Fruit fly (Drosophila melanogaster) whole organism, prepupa: ENCODE data around the gene CG43210.

ENCODE experiments used
- CG6792 ChIP-seq: fragments of 200-800 bp; sonication (Bioruptor generic); optimal IDR thresholded peaks from 3 replicates; lab custom pipeline; 2016; ENCODE audit warnings: missing biosample characterization, missing genetic modification characterization
- Sox14 ChIP-seq: fragments of 200-800 bp; sonication (Bioruptor generic); optimal IDR thresholded peaks from 3 replicates; lab custom pipeline; 2016; ENCODE audit warnings: missing biosample characterization, missing genetic modification characterization

dm6 chr3R:18559569-18559968, 5.4 kb downstream of the CG43210 start, which contains the start of gene CG7691:
- TF ChIP-seq CG6792 (GFP tag; lab: Kevin White, UChicago) (no peak), Sox14 (GFP tag; lab: Kevin White, UChicago) (no peak)
